Worm (Caenorhabditis elegans): ENCODE data around the gene C16B8.2.

The C16B8.2 gene

ce11 chrX:3969353-3969752, 3.1 kb upstream of the C16B8.2 start (continued):
- peak; percentile 66 for TF ChIP-seq ceh-6 (GFP tag; optimal IDR thresholded peaks at IDR 0.05)
- peak; percentile 54 for TF ChIP-seq Y22D7AL.16 (tag; optimal IDR thresholded peaks at IDR 0.05)
- peak; percentile 47 for TF ChIP-seq hlh-30 (tag; optimal IDR thresholded peaks at IDR 0.05; ENCODE audit: insufficient read depth)
- no peak for TF ChIP-seq lin-11 (tag; optimal IDR thresholded peaks at IDR 0.05)
- TF ChIP-seq dve-1 (tag; optimal IDR thresholded peaks at IDR 0.05): peak; percentile 6
- no peak for TF ChIP-seq ceh-2 (tag; optimal IDR thresholded peaks at IDR 0.05)
- TF ChIP-seq K09A11.1 (tag; optimal IDR thresholded peaks at IDR 0.05; ENCODE audit: insufficient read depth): no peak
- TF ChIP-seq syd-9 (tag; optimal IDR thresholded peaks at IDR 0.05): no peak
- no peak for TF ChIP-seq elt-4 (tag; optimal IDR thresholded peaks at IDR 0.05)
- TF ChIP-seq nfya-1 (tag; optimal IDR thresholded peaks at IDR 0.05): peak; percentile 16
- no peak for TF ChIP-seq ama-1 (optimal IDR thresholded peaks at IDR 0.05)
- TF ChIP-seq nhr-11 (tag; optimal IDR thresholded peaks at IDR 0.05): no peak
- no peak for TF ChIP-seq ceh-31 (tag; optimal IDR thresholded peaks at IDR 0.05)
- peak; percentile 21 for TF ChIP-seq hlh-15 (tag; optimal IDR thresholded peaks at IDR 0.05)
- TF ChIP-seq pag-3 (tag; optimal IDR thresholded peaks at IDR 0.05; ENCODE audit: borderline replicate concordance): no peak
- TF ChIP-seq ceh-19 (GFP tag; optimal IDR thresholded peaks at IDR 0.05): peak; percentile 50
- no peak for TF ChIP-seq K02D7.2 (tag; optimal IDR thresholded peaks at IDR 0.05)
- TF ChIP-seq hlh-8 (tag; optimal IDR thresholded peaks at IDR 0.05): no peak
- TF ChIP-seq sdc-2 (tag; optimal IDR thresholded peaks at IDR 0.05): no peak
- no peak for TF ChIP-seq fkh-6 (tag; optimal IDR thresholded peaks at IDR 0.05)

ce11 chrX:3968209-3968960, 2.2 kb upstream of the C16B8.2 start, which contains the start of gene C16B8.3:
TSS of gene C16B8.3 (minus strand) at chrX:3968634.
- TF ChIP-seq elt-2 (tag; optimal IDR thresholded peaks at IDR 0.05): peak; percentile 28
- no peak for TF ChIP-seq zip-5 (tag; optimal IDR thresholded peaks at IDR 0.05)

ce11 chrX:3960345-3960744, 5.9 kb downstream of the C16B8.2 start:
- peak; percentile 75 for TF ChIP-seq unc-55 (GFP tag; optimal IDR thresholded peaks at IDR 0.05)
- no peak for TF ChIP-seq ceh-19 (GFP tag; optimal IDR thresholded peaks at IDR 0.05)

- TF ChIP-seq unc-55 (GFP tag; optimal IDR thresholded peaks at IDR 0.05): peak; percentile 78
- TF ChIP-seq pax-1 (tag; optimal IDR thresholded peaks at IDR 0.05): no peak
- TF ChIP-seq pqm-1 (tag; optimal IDR thresholded peaks at IDR 0.05): no peak
These were observed 7.0 kb downstream of the C16B8.2 start for ce11 chrX:3959221-3959620.

ce11 chrX:3958252-3958651, 8.0 kb downstream of the C16B8.2 start, which contains the start of gene lin-18:
TSS of gene lin-18 (plus strand) at chrX:3958552.
- no peak for TF ChIP-seq unc-86 (tag; optimal IDR thresholded peaks at IDR 0.05)
- TF ChIP-seq ceh-30 (tag; optimal IDR thresholded peaks at IDR 0.05): no peak
- peak; percentile 11 for TF ChIP-seq unc-55 (GFP tag; optimal IDR thresholded peaks at IDR 0.05)
- no peak for TF ChIP-seq ets-4 (tag; optimal IDR thresholded peaks at IDR 0.05)
- TF ChIP-seq pha-2 (tag; optimal IDR thresholded peaks at IDR 0.05): no peak
- no peak for TF ChIP-seq sox-4 (tag; optimal IDR thresholded peaks at IDR 0.05)
- TF ChIP-seq ceh-24 (tag; optimal IDR thresholded peaks at IDR 0.05): no peak
- no peak for TF ChIP-seq rnt-1 (tag; optimal IDR thresholded peaks at IDR 0.05)

All from whole organism, late embryonic.